Fruit fly (Drosophila melanogaster): ENCODE data around the gene EMC2B.

- TF ChIP-seq pan (optimal IDR thresholded peaks at IDR 0.05) (no peak), CG8478 (optimal IDR thresholded peaks at IDR 0.05) (no peak), psq (optimal IDR thresholded peaks at IDR 0.05) (no peak), usp (GFP tag; optimal IDR thresholded peaks at IDR 0.05) (no peak), Dll (optimal IDR thresholded peaks at IDR 0.05) (no peak), EcR (GFP tag; optimal IDR thresholded peaks at IDR 0.05) (no peak)
Measured at dm6 chr3R:17035945-17036344, 44.3 kb upstream of the EMC2B start, which contains the start of gene CG4009.

Measured in whole organism.